Worm (Caenorhabditis elegans): Measurements from ENCODE around the gene T27C5.10.
"Not testable (repeated sequence)": the region's sequence is repeated elsewhere in the genome, so short reads cannot be mapped to it uniquely, and the experiment has no call there.

- TF ChIP-seq zag-1, ZK546.5 (tag; optimal IDR thresholded peaks at IDR 0.05): not testable (repeated sequence)
These were observed 1.4 kb downstream of the T27C5.10 start for ce11 chrV:17428609-17429008.

Measured in whole organism, L4 larva.